Fruit fly (Drosophila melanogaster): Measurements from ENCODE around the gene Itgbn.

The Itgbn gene

dm6 chr2L:21096448-21096994, 43.7 kb downstream of the Itgbn start, which contains the start of gene CG34136 (continued):
- TF ChIP-seq CG8281 (tag; optimal IDR thresholded peaks at IDR 0.05): no peak
- TF ChIP-seq Spps (tag; optimal IDR thresholded peaks at IDR 0.05): no peak
- TF ChIP-seq Eip74EF (GFP tag; optimal IDR thresholded peaks at IDR 0.05): peak in 1 of 2 experiments; percentile 82
- no peak for TF ChIP-seq ttk (GFP tag; IDR thresholded peaks at IDR 0.05)
- TF ChIP-seq CG17568 (GFP tag; optimal IDR thresholded peaks at IDR 0.05): no peak
- TF ChIP-seq CG32767 (GFP tag; IDR thresholded peaks at IDR 0.05): no peak
- no peak for TF ChIP-seq Camta (GFP tag; optimal IDR thresholded peaks at IDR 0.05)
- peak; percentile 8 for TF ChIP-seq CG2116 (GFP tag; optimal IDR thresholded peaks at IDR 0.05)
- no peak for TF ChIP-seq Dref (GFP tag; IDR thresholded peaks at IDR 0.05)
- TF ChIP-seq CG7556 (GFP tag; optimal IDR thresholded peaks at IDR 0.05): no peak
- TF ChIP-seq tgo (GFP tag; IDR thresholded peaks at IDR 0.05): peak; percentile 39; the same call in 1 of the 3 replicates
- no peak for TF ChIP-seq luna (GFP tag; optimal IDR thresholded peaks at IDR 0.05)
- no peak for TF ChIP-seq CG4854 (GFP tag; optimal IDR thresholded peaks at IDR 0.05)
- no peak for TF ChIP-seq psq (GFP tag; optimal IDR thresholded peaks at IDR 0.05)
- TF ChIP-seq fd64A (GFP tag; optimal IDR thresholded peaks at IDR 0.05): no peak
- TF ChIP-seq CG16863 (GFP tag; optimal IDR thresholded peaks at IDR 0.05): no peak
- TF ChIP-seq HHEX (GFP tag; optimal IDR thresholded peaks at IDR 0.05): peak; percentile 19
- TF ChIP-seq Nf-YB (GFP tag; optimal IDR thresholded peaks at IDR 0.05): no peak
- peak; percentile 55; the same call in 1 of the 2 replicates for TF ChIP-seq vvl (GFP tag; IDR thresholded peaks at IDR 0.05)
- no peak for TF ChIP-seq Dad (GFP tag; optimal IDR thresholded peaks at IDR 0.05)
- no peak for TF ChIP-seq CG6765 (GFP tag; optimal IDR thresholded peaks at IDR 0.05)
- peak; percentile 64 for TF ChIP-seq CG7839 (tag; optimal IDR thresholded peaks at IDR 0.05)
- no peak for TF ChIP-seq CG7745 (tag; optimal IDR thresholded peaks at IDR 0.05)
- TF ChIP-seq CG2678 (tag; optimal IDR thresholded peaks at IDR 0.05): peak; percentile 69
- TF ChIP-seq Hey (tag; optimal IDR thresholded peaks at IDR 0.05): no peak
- no peak for TF ChIP-seq HLHmδ (GFP tag; optimal IDR thresholded peaks at IDR 0.05)
- TF ChIP-seq CG17802 (tag; optimal IDR thresholded peaks at IDR 0.05): no peak
- TF ChIP-seq h (optimal IDR thresholded peaks at IDR 0.05): no peak
- no peak for TF ChIP-seq gfzf (GFP tag; optimal IDR thresholded peaks at IDR 0.05)
- TF ChIP-seq dpn (GFP tag; optimal IDR thresholded peaks at IDR 0.05): peak in 1 of 2 experiments; percentile 41
- no peak for TF ChIP-seq gcm (GFP tag; optimal IDR thresholded peaks at IDR 0.05)
- peak; percentile 50 for TF ChIP-seq nmo (GFP tag; optimal IDR thresholded peaks at IDR 0.05)
- TF ChIP-seq CG13775 (GFP tag; optimal IDR thresholded peaks at IDR 0.05): peak; percentile 29
- no peak for TF ChIP-seq sim (GFP tag; IDR thresholded peaks at IDR 0.05)
- no peak for TF ChIP-seq btn (GFP tag; optimal IDR thresholded peaks at IDR 0.05)
- no peak for TF ChIP-seq jigr1 (GFP tag; IDR thresholded peaks at IDR 0.05)
- TF ChIP-seq dmrt11E (tag; optimal IDR thresholded peaks at IDR 0.05): no peak
- TF ChIP-seq CG3065 (GFP tag; optimal IDR thresholded peaks at IDR 0.05): no peak
- no peak for TF ChIP-seq CG2129 (GFP tag; IDR thresholded peaks at IDR 0.05; ENCODE audit: partially characterized antibody)
- TF ChIP-seq CG4282 (GFP tag; optimal IDR thresholded peaks at IDR 0.05): no peak
- TF ChIP-seq jing (GFP tag; optimal IDR thresholded peaks at IDR 0.05): no peak
- TF ChIP-seq CG12299 (tag; optimal IDR thresholded peaks at IDR 0.05): no peak
- peak; percentile 60; the same call in 2 of the 3 replicates for TF ChIP-seq row (GFP tag; IDR thresholded peaks at IDR 0.05)
- TF ChIP-seq wor (GFP tag; IDR thresholded peaks at IDR 0.05): no peak
- no peak for TF ChIP-seq pan (optimal IDR thresholded peaks at IDR 0.05)
- TF ChIP-seq pan (GFP tag; optimal IDR thresholded peaks at IDR 0.05 in 1 of 2, IDR thresholded peaks at IDR 0.05 in 1 of 2): peak in 1 of 2 experiments; percentile 25
- peak; percentile 39 for TF ChIP-seq CG3281 (GFP tag; optimal IDR thresholded peaks at IDR 0.05)
- no peak; the same call in 3 of the 4 replicates for TF ChIP-seq Dll (GFP tag; IDR thresholded peaks at IDR 0.05; ENCODE audit: partially characterized antibody)
- TF ChIP-seq Sry-β (GFP tag; optimal IDR thresholded peaks at IDR 0.05): no peak
- TF ChIP-seq dimm (GFP tag; IDR thresholded peaks at IDR 0.05): no peak

Measured in whole organism, embryonic.